Fruit fly (Drosophila melanogaster): ENCODE results near the gene CG31789.

Gene CG31789

dm6 chr2L:18621357-18622211 lies 15.9 kb downstream of the CG31789 start (continued):
- TF ChIP-seq CG11398 (GFP tag; optimal IDR thresholded peaks at IDR 0.05) (no peak), CG34422 (GFP tag; IDR thresholded peaks at IDR 0.05) (peak; percentile 64; the same call in 2 of the 3 replicates), Dad (GFP tag; optimal IDR thresholded peaks at IDR 0.05) (peak; percentile 7), Doc3 (GFP tag; IDR thresholded peaks at IDR 0.05; ENCODE audit: partially characterized antibody) (no peak), esg (GFP tag; conservative IDR thresholded peaks at IDR 0.05) (peak; percentile 66), mirr (GFP tag; optimal IDR thresholded peaks at IDR 0.05) (peak; percentile 98), CG3281 (GFP tag; optimal IDR thresholded peaks at IDR 0.05) (peak; percentile 85), ase (GFP tag; IDR thresholded peaks at IDR 0.05) (peak; percentile 55; the same call in 2 of the 3 replicates), gfzf (GFP tag; optimal IDR thresholded peaks at IDR 0.05) (no peak), PHDP (tag; optimal IDR thresholded peaks at IDR 0.05) (peak; percentile 83), CG12219 (GFP tag; optimal IDR thresholded peaks at IDR 0.05) (peak; percentile 48), pan (optimal IDR thresholded peaks at IDR 0.05) (no peak), pan (GFP tag; optimal IDR thresholded peaks at IDR 0.05 in 1 of 2, IDR thresholded peaks at IDR 0.05 in 1 of 2) (peak in 1 of 2 experiments; percentile 68), her (GFP tag; optimal IDR thresholded peaks at IDR 0.05) (no peak), stc (GFP tag; IDR thresholded peaks at IDR 0.05) (peak; percentile 48; the same call in 1 of the 2 replicates), CG8924 (tag; optimal IDR thresholded peaks at IDR 0.05) (peak; percentile 89), CG34224 (GFP tag; IDR thresholded peaks at IDR 0.05; ENCODE audit: partially characterized antibody) (no peak), CG10462 (GFP tag; optimal IDR thresholded peaks at IDR 0.05) (peak; percentile 27), unpg (GFP tag; optimal IDR thresholded peaks at IDR 0.05) (peak; percentile 82), Deaf1 (tag; optimal IDR thresholded peaks at IDR 0.05) (peak; percentile 46), CG15073 (GFP tag; optimal IDR thresholded peaks at IDR 0.05) (no peak), CG7963 (GFP tag; IDR thresholded peaks at IDR 0.05; ENCODE audit: partially characterized antibody) (no peak), CG10565 (GFP tag; optimal IDR thresholded peaks at IDR 0.05) (no peak), fd64A (GFP tag; optimal IDR thresholded peaks at IDR 0.05) (no peak), sr (GFP tag; IDR thresholded peaks at IDR 0.05) (no peak), NFAT (GFP tag; IDR thresholded peaks at IDR 0.05) (peak; percentile 10; the same call in 1 of the 2 replicates), CG33213 (GFP tag; optimal IDR thresholded peaks at IDR 0.05) (peak; percentile 38), CG8290 (GFP tag; optimal IDR thresholded peaks at IDR 0.05) (no peak), CG8290 (tag; optimal IDR thresholded peaks at IDR 0.05) (peak in 1 of 2 experiments; percentile 31), ewg (GFP tag; optimal IDR thresholded peaks at IDR 0.05) (peak; percentile 45), CG17359 (tag; optimal IDR thresholded peaks at IDR 0.05) (peak; percentile 83), ac (GFP tag; optimal IDR thresholded peaks at IDR 0.05) (no peak), ERR (GFP tag; optimal IDR thresholded peaks at IDR 0.05) (no peak), B-H2 (GFP tag; optimal IDR thresholded peaks at IDR 0.05) (peak; percentile 35), Lim3 (GFP tag; IDR thresholded peaks at IDR 0.05) (peak; percentile 48; the same call in 1 of the 2 replicates), CG17612 (GFP tag; IDR thresholded peaks at IDR 0.05) (peak; percentile 45; the same call in 1 of the 2 replicates), run (tag; optimal IDR thresholded peaks at IDR 0.05) (peak; percentile 85), en (GFP tag; optimal IDR thresholded peaks at IDR 0.05) (no peak), CG17802 (tag; optimal IDR thresholded peaks at IDR 0.05) (peak; percentile 2), Elba2 (GFP tag; optimal IDR thresholded peaks at IDR 0.05) (no peak), CG3163 (GFP tag; optimal IDR thresholded peaks at IDR 0.05) (no peak), ham (GFP tag; IDR thresholded peaks at IDR 0.05) (0 out of 2 replicates have a peak, but pooled peaks have one; percentile 22), tx (GFP tag; optimal IDR thresholded peaks at IDR 0.05) (peak; percentile 7), CG13775 (GFP tag; optimal IDR thresholded peaks at IDR 0.05) (peak; percentile 72), CG3065 (GFP tag; optimal IDR thresholded peaks at IDR 0.05) (no peak), Rfx (GFP tag; IDR thresholded peaks at IDR 0.05) (peak; percentile 87), chn (GFP tag; optimal IDR thresholded peaks at IDR 0.05) (peak; percentile 49), CG9932 (GFP tag; IDR thresholded peaks at IDR 0.05) (peak; percentile 84), Myb (GFP tag; optimal IDR thresholded peaks at IDR 0.05) (peak; percentile 18)
